Worm (Caenorhabditis elegans) whole organism, late embryonic: Measurements from ENCODE around the gene str-209.

Experiments used
- C38D4.7 ChIP-seq: fragments of 200-800 bp; sonication (Bioruptor generic); optimal IDR thresholded peaks from 2 replicates; lab custom pipeline; 2018; ENCODE audit warnings: mild to moderate bottlenecking, missing genetic modification characterization, moderate library complexity, missing compliant biosample characterization
- F13H6.1 ChIP-seq: sonication (generic microtip); optimal IDR thresholded peaks from 2 replicates; lab custom pipeline; 2016; ENCODE audit warnings: missing genetic modification characterization, missing compliant biosample characterization
- Y22D7AL.16 ChIP-seq: sonication (generic microtip); optimal IDR thresholded peaks from 2 replicates; lab custom pipeline; 2016; ENCODE audit warnings: missing genetic modification characterization, missing compliant biosample characterization
- ama-1 ChIP-seq: fragments of 150-350 bp; optimal IDR thresholded peaks from 2 replicates; lab custom pipeline; 2014
- ceh-18 ChIP-seq: sonication (generic microtip); optimal IDR thresholded peaks from 2 replicates; lab custom pipeline; 2016; ENCODE audit warnings: missing genetic modification characterization, missing compliant biosample characterization
- ceh-19 ChIP-seq: fragments of 200-800 bp; sonication (Bioruptor generic); optimal IDR thresholded peaks from 2 replicates; lab custom pipeline; 2018; ENCODE audit warnings: mild to moderate bottlenecking, missing genetic modification characterization, missing compliant biosample characterization
- ceh-22 ChIP-seq: sonication (generic microtip); optimal IDR thresholded peaks from 2 replicates; lab custom pipeline; 2017; ENCODE audit warnings: missing biosample characterization, missing genetic modification characterization
- ceh-24 ChIP-seq: sonication (generic microtip); optimal IDR thresholded peaks from 2 replicates; lab custom pipeline; 2016; ENCODE audit warnings: mild to moderate bottlenecking, missing genetic modification characterization, missing compliant biosample characterization
- ceh-30 ChIP-seq: fragments of 150-350 bp; optimal IDR thresholded peaks from 2 replicates; lab custom pipeline; 2014; ENCODE audit warnings: missing biosample characterization, missing genetic modification characterization
- ceh-31 ChIP-seq: sonication (generic microtip); optimal IDR thresholded peaks from 2 replicates; lab custom pipeline; 2016; ENCODE audit warnings: missing genetic modification characterization, missing compliant biosample characterization
- ceh-34 ChIP-seq: sonication (generic microtip); optimal IDR thresholded peaks from 2 replicates; lab custom pipeline; 2016; ENCODE audit warnings: mild to moderate bottlenecking, missing genetic modification characterization, missing compliant biosample characterization
- ceh-45 ChIP-seq: fragments of 200-800 bp; sonication (Bioruptor generic); IDR thresholded peaks from 2 replicates; pipeline ENCODE4 v1.3.6; 2022; ENCODE audit warnings: missing genetic modification reagents, missing genetic modification characterization, missing compliant biosample characterization
- ceh-48 ChIP-seq: sonication (generic microtip); optimal IDR thresholded peaks from 2 replicates; lab custom pipeline; 2016; ENCODE audit warnings: missing genetic modification characterization, inconsistent platforms, missing compliant biosample characterization
- ceh-6 ChIP-seq: fragments of 200-800 bp; sonication (Bioruptor generic); optimal IDR thresholded peaks from 2 replicates; lab custom pipeline; 2018; ENCODE audit warnings: mild to moderate bottlenecking, missing genetic modification characterization, missing compliant biosample characterization
- ceh-9 ChIP-seq: sonication (generic microtip); optimal IDR thresholded peaks from 2 replicates; lab custom pipeline; 2016; ENCODE audit warnings: mild to moderate bottlenecking, missing genetic modification characterization, inconsistent platforms, missing compliant biosample characterization
- dmd-4 ChIP-seq: sonication (generic microtip); optimal IDR thresholded peaks from 2 replicates; lab custom pipeline; 2016; ENCODE audit warnings: borderline replicate concordance, missing genetic modification characterization, missing compliant biosample characterization
- dve-1 ChIP-seq: sonication (generic microtip); optimal IDR thresholded peaks from 2 replicates; lab custom pipeline; 2017; ENCODE audit warnings: antibody characterized with exemption, mild to moderate bottlenecking, missing genetic modification characterization, missing compliant biosample characterization
- elt-2 ChIP-seq: sonication (generic microtip); optimal IDR thresholded peaks from 2 replicates; lab custom pipeline; 2016; ENCODE audit warnings: missing genetic modification reagents, missing genetic modification characterization, missing compliant biosample characterization
- elt-4 ChIP-seq: sonication (generic microtip); optimal IDR thresholded peaks from 2 replicates; lab custom pipeline; 2016; ENCODE audit warnings: missing genetic modification characterization, missing compliant biosample characterization
- fax-1 ChIP-seq: sonication (generic microtip); optimal IDR thresholded peaks from 2 replicates; lab custom pipeline; 2016; ENCODE audit warnings: missing genotype, missing genetic modification characterization, missing compliant biosample characterization
- gmeb-2 ChIP-seq: sonication (generic microtip); optimal IDR thresholded peaks from 2 replicates; lab custom pipeline; 2016; ENCODE audit warnings: missing genetic modification characterization, inconsistent platforms, missing compliant biosample characterization
- hlh-13 ChIP-seq: fragments of 200-800 bp; sonication (Bioruptor generic); optimal IDR thresholded peaks from 2 replicates; lab custom pipeline; 2018; ENCODE audit warnings: mild to moderate bottlenecking, missing genetic modification characterization, missing compliant biosample characterization
- hlh-15 ChIP-seq: sonication (generic microtip); optimal IDR thresholded peaks from 2 replicates; lab custom pipeline; 2016; ENCODE audit warnings: missing genetic modification characterization, missing compliant biosample characterization
- hlh-30 ChIP-seq: sonication (generic microtip); optimal IDR thresholded peaks from 2 replicates; lab custom pipeline; 2017; ENCODE audit warnings: antibody characterized with exemption, missing genetic modification characterization, missing compliant biosample characterization; ENCODE audit not compliant: insufficient read depth
- hlh-6 ChIP-seq: sonication (generic microtip); optimal IDR thresholded peaks from 2 replicates; lab custom pipeline; 2016; ENCODE audit warnings: missing genotype, missing genetic modification characterization, missing compliant biosample characterization
- mec-3 ChIP-seq: sonication (generic microtip); optimal IDR thresholded peaks from 2 replicates; lab custom pipeline; 2016; ENCODE audit warnings: borderline replicate concordance, missing genetic modification characterization, missing compliant biosample characterization
- nfya-1 ChIP-seq: sonication (generic microtip); optimal IDR thresholded peaks from 2 replicates; lab custom pipeline; 2017; ENCODE audit warnings: missing genetic modification characterization, mild to moderate bottlenecking, missing compliant biosample characterization, antibody characterized with exemption, moderate library complexity
- nhr-11 ChIP-seq: fragments of 150-350 bp; optimal IDR thresholded peaks from 2 replicates; lab custom pipeline; 2014; ENCODE audit warnings: missing biosample characterization, missing genetic modification characterization
- nhr-232 ChIP-seq: sonication (generic microtip); optimal IDR thresholded peaks from 2 replicates; lab custom pipeline; 2016; ENCODE audit warnings: missing genetic modification characterization, missing compliant biosample characterization
- odd-2 ChIP-seq: sonication (generic microtip); optimal IDR thresholded peaks from 2 replicates; lab custom pipeline; 2017; ENCODE audit warnings: antibody characterized with exemption, mild to moderate bottlenecking, missing genetic modification characterization, missing compliant biosample characterization
- pax-1 ChIP-seq: fragments of 150-350 bp; optimal IDR thresholded peaks from 2 replicates; lab custom pipeline; 2014; ENCODE audit warnings: missing biosample characterization, missing genetic modification characterization
- pha-4 ChIP-seq: fragments of 150-350 bp; optimal IDR thresholded peaks from 2 replicates; lab custom pipeline; 2018; ENCODE audit warnings: missing biosample characterization, missing genetic modification reagents, missing genetic modification characterization
- pqm-1 ChIP-seq: sonication (generic microtip); optimal IDR thresholded peaks from 2 replicates; lab custom pipeline; 2016; ENCODE audit warnings: missing genetic modification characterization, missing compliant biosample characterization
- ref-2 ChIP-seq: sonication (generic microtip); optimal IDR thresholded peaks from 2 replicates; lab custom pipeline; 2016; ENCODE audit warnings: missing genetic modification characterization, missing compliant biosample characterization
- rnt-1 ChIP-seq: sonication (generic microtip); optimal IDR thresholded peaks from 2 replicates; lab custom pipeline; 2016; ENCODE audit warnings: missing genetic modification characterization, missing compliant biosample characterization
- sox-2 ChIP-seq: fragments of 200-800 bp; sonication (Bioruptor generic); IDR thresholded peaks from 2 replicates; pipeline ENCODE4 v1.3.6; 2022; ENCODE audit warnings: missing genetic modification reagents, missing genetic modification characterization, missing compliant biosample characterization
- sox-4 ChIP-seq: sonication (generic microtip); optimal IDR thresholded peaks from 2 replicates; lab custom pipeline; 2017; ENCODE audit warnings: mild to moderate bottlenecking, missing genetic modification characterization, inconsistent platforms, missing compliant biosample characterization
- syd-9 ChIP-seq: sonication (generic microtip); optimal IDR thresholded peaks from 2 replicates; lab custom pipeline; 2016; ENCODE audit warnings: mild to moderate bottlenecking, missing genetic modification characterization, moderate library complexity, missing compliant biosample characterization
- tbx-2 ChIP-seq: sonication (generic microtip); optimal IDR thresholded peaks from 2 replicates; lab custom pipeline; 2016; ENCODE audit warnings: missing genetic modification characterization, missing compliant biosample characterization
- unc-3 ChIP-seq, 2 experiments: fragments of 200-800 bp in 1 of 2; sonication (Bioruptor generic) in 1 of 2; sonication (generic microtip) in 1 of 2; conservative IDR thresholded peaks in 1 of 2; optimal IDR thresholded peaks in 1 of 2; 2 replicates each; pipeline versions ENCODE4 v1.3.6 to Lab custom; 2016 to 2022; ENCODE audit warnings: missing compliant biosample characterization in 2 of 2, missing genetic modification characterization in 2 of 2, missing genetic modification reagents in 1 of 2
- unc-42 ChIP-seq: sonication (generic microtip); optimal IDR thresholded peaks from 2 replicates; lab custom pipeline; 2016; ENCODE audit warnings: missing genotype, missing genetic modification characterization, missing compliant biosample characterization
- unc-55 ChIP-seq: sonication (generic microtip); optimal IDR thresholded peaks from 2 replicates; lab custom pipeline; 2017; ENCODE audit warnings: missing biosample characterization, missing genetic modification reagents, missing genetic modification characterization
- ztf-16 ChIP-seq: sonication (generic microtip); optimal IDR thresholded peaks from 2 replicates; lab custom pipeline; 2017; ENCODE audit warnings: missing genetic modification characterization, missing compliant biosample characterization

Gene str-209

ce11 chrV:4908591-4908990 lies 40.1 kb upstream of the str-209 start, which contains the start of gene ugt-13:
Gene ugt-13 (plus strand): TSS chrV:4908884.
- TF ChIP-seq sox-2 (GFP tag; lab: Robert Waterston, UW) (no peak), dmd-4 (tag; lab: Kevin White, UChicago) (no peak), pqm-1 (tag; lab: Kevin White, UChicago) (no peak), gmeb-2 (tag; lab: Kevin White, UChicago) (no peak), ceh-22 (tag; lab: Kevin White, UChicago) (no peak), mec-3 (tag; lab: Kevin White, UChicago) (no peak), C38D4.7 (GFP tag; lab: Kevin White, UChicago) (no peak), ceh-18 (tag; lab: Kevin White, UChicago) (no peak), hlh-30 (tag; lab: Kevin White, UChicago) (no peak), sox-4 (no peak), ceh-24 (tag; lab: Kevin White, UChicago) (no peak), ceh-6 (no peak), elt-2 (no peak), ceh-48 (tag; lab: Kevin White, UChicago) (no peak), ref-2 (no peak), Y22D7AL.16 (tag; lab: Kevin White, UChicago) (no peak), odd-2 (tag; lab: Kevin White, UChicago) (no peak), pha-4 (tag; lab: Kevin White, UChicago) (no peak)

- TF ChIP-seq unc-42 (tag; lab: Kevin White, UChicago) (no peak), nhr-232 (tag; lab: Kevin White, UChicago) (no peak), dve-1 (no peak), ceh-19 (GFP tag; lab: Kevin White, UChicago) (no peak), unc-3 (GFP tag; conservative IDR thresholded peaks at IDR 0.05; lab: Robert Waterston, UW) (no peak), unc-3 (tag; optimal IDR thresholded peaks at IDR 0.05; lab: Kevin White, UChicago) (no peak), ceh-22 (tag; lab: Kevin White, UChicago) (no peak), hlh-6 (tag; lab: Kevin White, UChicago) (no peak), nhr-11 (tag; lab: Kevin White, UChicago) (no peak), tbx-2 (tag; lab: Kevin White, UChicago) (no peak), elt-4 (tag; lab: Kevin White, UChicago) (no peak), F13H6.1 (tag; lab: Kevin White, UChicago) (no peak), syd-9 (no peak), unc-55 (GFP tag; lab: Kevin White, UChicago) (no peak), ztf-16 (no peak), sox-4 (no peak), ceh-30 (no peak), rnt-1 (tag; lab: Kevin White, UChicago) (no peak), ceh-45 (no peak), ceh-34 (tag; lab: Kevin White, UChicago) (no peak)
Observed at ce11 chrV:4912313-4912712, 36.4 kb upstream of the str-209 start, which contains the start of gene H23N18.5. Gene H23N18.5 (minus strand): TSS chrV:4912381.

- TF ChIP-seq ceh-19 (GFP tag; lab: Kevin White, UChicago) = no peak
- TF ChIP-seq ceh-9 (tag; lab: Kevin White, UChicago) = no peak
- no peak for TF ChIP-seq ceh-31 (tag; lab: Kevin White, UChicago)
- no peak for TF ChIP-seq tbx-2 (tag; lab: Kevin White, UChicago)
- TF ChIP-seq nfya-1 = no peak
- TF ChIP-seq elt-2 = no peak
- no peak for TF ChIP-seq fax-1 (tag; lab: Kevin White, UChicago)
- TF ChIP-seq pqm-1 (tag; lab: Kevin White, UChicago) = no peak
- TF ChIP-seq hlh-6 (tag; lab: Kevin White, UChicago) = no peak
- no peak for TF ChIP-seq nhr-232 (tag; lab: Kevin White, UChicago)
- no peak for TF ChIP-seq ama-1
- TF ChIP-seq hlh-13 = no peak
- no peak for TF ChIP-seq hlh-15 (tag; lab: Kevin White, UChicago)
- TF ChIP-seq pax-1 (tag; lab: Kevin White, UChicago) = no peak
- no peak for TF ChIP-seq ref-2
Observed at ce11 chrV:4913853-4914252, 34.9 kb upstream of the str-209 start.
